Worm (Caenorhabditis elegans) whole organism, L2 larva: ENCODE data around the gene srw-145.

Experiments used
- C34F6.9 ChIP-seq: fragments of 150-350 bp; optimal IDR thresholded peaks from 2 replicates; lab custom pipeline; 2014; ENCODE audit warnings: missing biosample characterization, missing genetic modification characterization
- F13H6.1 ChIP-seq: sonication (generic microtip); optimal IDR thresholded peaks from 2 replicates; lab custom pipeline; 2016; ENCODE audit warnings: missing genetic modification characterization, missing compliant biosample characterization
- R02D3.7 ChIP-seq: fragments of 150-350 bp; optimal IDR thresholded peaks from 2 replicates; lab custom pipeline; 2014; ENCODE audit warnings: missing biosample characterization, missing genetic modification characterization
- Y55F3AM.14 ChIP-seq: fragments of 200-800 bp; sonication (Bioruptor generic); optimal IDR thresholded peaks from 2 replicates; lab custom pipeline; 2018; ENCODE audit warnings: mild to moderate bottlenecking, missing genetic modification characterization, missing compliant biosample characterization
- ZK546.5 ChIP-seq: sonication (generic microtip); optimal IDR thresholded peaks from 2 replicates; lab custom pipeline; 2017; ENCODE audit warnings: missing biosample characterization, missing genetic modification characterization
- alr-1 ChIP-seq: fragments of 150-350 bp; optimal IDR thresholded peaks from 2 replicates; lab custom pipeline; 2014; ENCODE audit warnings: missing biosample characterization, missing genetic modification characterization
- aly-2 ChIP-seq: fragments of 150-350 bp; optimal IDR thresholded peaks from 2 replicates; lab custom pipeline; 2014; ENCODE audit warnings: missing biosample characterization, missing genetic modification characterization
- ama-1 ChIP-seq: fragments of 150-350 bp; optimal IDR thresholded peaks from 2 replicates; lab custom pipeline; 2018; ENCODE audit warnings: inconsistent platforms
- ceh-16 ChIP-seq: fragments of 150-350 bp; optimal IDR thresholded peaks from 2 replicates; lab custom pipeline; 2014; ENCODE audit warnings: missing biosample characterization, missing genetic modification characterization
- ceh-82 ChIP-seq: fragments of 150-350 bp; optimal IDR thresholded peaks from 2 replicates; lab custom pipeline; 2014; ENCODE audit warnings: missing biosample characterization, missing genetic modification characterization
- dmd-4 ChIP-seq: sonication (generic microtip); optimal IDR thresholded peaks from 2 replicates; lab custom pipeline; 2017; ENCODE audit warnings: missing biosample characterization, missing genetic modification characterization
- egl-27 ChIP-seq: sonication (generic microtip); optimal IDR thresholded peaks from 3 replicates; lab custom pipeline; 2017; ENCODE audit warnings: missing biosample characterization, missing genetic modification reagents, missing genetic modification characterization
- elt-1 ChIP-seq: fragments of 150-350 bp; optimal IDR thresholded peaks from 2 replicates; lab custom pipeline; 2014; ENCODE audit warnings: missing biosample characterization, missing genetic modification characterization
- fos-1 ChIP-seq: fragments of 150-350 bp; optimal IDR thresholded peaks from 2 replicates; lab custom pipeline; 2014; ENCODE audit warnings: missing biosample characterization, missing genetic modification characterization
- gmeb-1 ChIP-seq: fragments of 150-350 bp; optimal IDR thresholded peaks from 2 replicates; lab custom pipeline; 2014; ENCODE audit warnings: missing biosample characterization, missing genetic modification characterization
- lin-39 ChIP-seq: fragments of 150-350 bp; optimal IDR thresholded peaks from 2 replicates; lab custom pipeline; 2014; ENCODE audit warnings: missing biosample characterization, missing genetic modification reagents, missing genetic modification characterization
- lsy-2 ChIP-seq, 2 experiments: fragments of 150-350 bp in 1 of 2; sonication (generic microtip) in 1 of 2; optimal IDR thresholded peaks; 2 replicates each; lab custom pipeline; 2014 to 2017; ENCODE audit warnings: missing biosample characterization in 2 of 2, missing genetic modification characterization in 2 of 2
- mbf-1 ChIP-seq: sonication (generic microtip); optimal IDR thresholded peaks from 2 replicates; lab custom pipeline; 2017; ENCODE audit warnings: missing biosample characterization, missing genetic modification characterization
- mdl-1 ChIP-seq, 2 experiments: fragments of 150-350 bp in 1 of 2; sonication (generic microtip) in 1 of 2; optimal IDR thresholded peaks; 2 replicates each; lab custom pipeline; 2017; ENCODE audit warnings: missing biosample characterization in 2 of 2, missing genetic modification characterization in 2 of 2
- nhr-10 ChIP-seq: sonication (generic microtip); optimal IDR thresholded peaks from 2 replicates; lab custom pipeline; 2017; ENCODE audit warnings: missing biosample characterization, missing genetic modification characterization
- nhr-11 ChIP-seq: fragments of 150-350 bp; optimal IDR thresholded peaks from 2 replicates; lab custom pipeline; 2014; ENCODE audit warnings: missing biosample characterization, missing genetic modification characterization
- nhr-12 ChIP-seq: fragments of 150-350 bp; optimal IDR thresholded peaks from 2 replicates; lab custom pipeline; 2014; ENCODE audit warnings: missing biosample characterization, missing genetic modification characterization
- nhr-21 ChIP-seq: fragments of 150-350 bp; optimal IDR thresholded peaks from 2 replicates; lab custom pipeline; 2014; ENCODE audit warnings: missing biosample characterization, missing genetic modification characterization
- nhr-23 ChIP-seq: fragments of 150-350 bp; optimal IDR thresholded peaks from 2 replicates; lab custom pipeline; 2014; ENCODE audit warnings: missing biosample characterization, missing genetic modification reagents, missing genetic modification characterization
- nhr-25 ChIP-seq: fragments of 150-350 bp; sonication (generic microtip); optimal IDR thresholded peaks from 3 replicates; lab custom pipeline; 2014; ENCODE audit warnings: missing biosample characterization, missing genetic modification characterization
- nhr-6 ChIP-seq: fragments of 150-350 bp; optimal IDR thresholded peaks from 2 replicates; lab custom pipeline; 2014; ENCODE audit warnings: missing biosample characterization, missing genetic modification characterization
- nhr-77 ChIP-seq: fragments of 150-350 bp; optimal IDR thresholded peaks from 2 replicates; lab custom pipeline; 2014; ENCODE audit warnings: missing biosample characterization, missing genetic modification characterization
- peb-1 ChIP-seq: fragments of 150-350 bp; optimal IDR thresholded peaks from 2 replicates; lab custom pipeline; 2014; ENCODE audit warnings: missing biosample characterization, missing genetic modification characterization
- sem-4 ChIP-seq: fragments of 150-350 bp; optimal IDR thresholded peaks from 2 replicates; lab custom pipeline; 2014; ENCODE audit warnings: missing biosample characterization, missing genetic modification reagents, missing genetic modification characterization
- skn-1 ChIP-seq: sonication (generic microtip); optimal IDR thresholded peaks from 2 replicates; lab custom pipeline; 2017; ENCODE audit warnings: missing biosample characterization, missing genetic modification characterization
- sma-9 ChIP-seq, 2 experiments: fragments of 150-350 bp in 1 of 2; sonication (generic microtip) in 1 of 2; optimal IDR thresholded peaks; 2 replicates each; lab custom pipeline; 2014 to 2016; ENCODE audit warnings: missing genetic modification characterization in 2 of 2, mild to moderate bottlenecking in 1 of 2, missing biosample characterization in 1 of 2, missing compliant biosample characterization in 1 of 2, missing genetic modification reagents in 1 of 2, moderate library complexity in 1 of 2
- snpc-4 ChIP-seq: fragments of 150-350 bp; optimal IDR thresholded peaks from 2 replicates; lab custom pipeline; 2014; ENCODE audit warnings: missing biosample characterization, missing genetic modification characterization
- unc-39 ChIP-seq: fragments of 150-350 bp; optimal IDR thresholded peaks from 2 replicates; lab custom pipeline; 2014; ENCODE audit warnings: missing biosample characterization, missing genetic modification characterization
- unc-55 ChIP-seq: fragments of 150-350 bp; sonication (generic microtip); optimal IDR thresholded peaks from 3 replicates; lab custom pipeline; 2014; ENCODE audit warnings: missing biosample characterization, missing genetic modification reagents, missing genetic modification characterization
- unc-62 ChIP-seq: fragments of 150-350 bp; optimal IDR thresholded peaks from 2 replicates; lab custom pipeline; 2014; ENCODE audit warnings: missing biosample characterization, missing genetic modification reagents, missing genetic modification characterization
- ztf-1 ChIP-seq: fragments of 200-800 bp; sonication (Bioruptor generic); conservative IDR thresholded peaks from 2 replicates; pipeline ENCODE4 v1.3.6; 2022; ENCODE audit warnings: missing genetic modification characterization, missing compliant biosample characterization

srw-145 gene

ce11 chrV:13936850-13937249, at the start of gene srw-145:
Gene srw-145 (plus strand): TSS chrV:13937150.
- TF ChIP-seq ceh-16 (tag; lab: Kevin White, UChicago) (no peak), ceh-82 (tag; lab: Kevin White, UChicago) (no peak), C34F6.9 (no peak), nhr-21 (tag; lab: Kevin White, UChicago) (peak; percentile 41), nhr-12 (peak; percentile 3), nhr-6 (tag; lab: Kevin White, UChicago) (no peak), ZK546.5 (no peak), egl-27 (tag; lab: Kevin White, UChicago) (no peak), snpc-4 (tag; lab: Kevin White, UChicago) (no peak), peb-1 (no peak), nhr-23 (tag; lab: Kevin White, UChicago) (no peak), lin-39 (no peak), fos-1 (no peak), ama-1 (lab: Kevin White, UChicago) (no peak)

- TF ChIP-seq nhr-10 (tag; lab: Kevin White, UChicago) (no peak), elt-1 (no peak), snpc-4 (tag; lab: Kevin White, UChicago) (no peak), ceh-82 (tag; lab: Kevin White, UChicago) (no peak), nhr-25 (tag; lab: Kevin White, UChicago) (no peak), mdl-1 (tag; optimal IDR thresholded peaks at IDR 0.05; lab: Kevin White, UChicago) (no peak), C34F6.9 (no peak), ztf-1 (GFP tag; lab: Robert Waterston, UW) (no peak), R02D3.7 (no peak), nhr-77 (no peak), skn-1 (tag; lab: Kevin White, UChicago) (no peak), lsy-2 (tag; optimal IDR thresholded peaks at IDR 0.05; lab: Kevin White, UChicago) (no peak), ceh-16 (tag; lab: Kevin White, UChicago) (no peak), ZK546.5 (no peak)
These were observed 49.6 kb upstream of the srw-145 start, which contains the start of gene srsx-19 for ce11 chrV:13887358-13887757. Gene srsx-19 (plus strand): TSS chrV:13887658.

ce11 chrV:13889516-13889915, 47.4 kb upstream of the srw-145 start, which contains the start of gene spp-12:
Gene spp-12 (plus strand): TSS chrV:13889816.
- TF ChIP-seq F13H6.1 (tag; lab: Kevin White, UChicago) (no peak), ZK546.5 (no peak), fos-1 (no peak), nhr-6 (tag; lab: Kevin White, UChicago) (no peak), aly-2 (tag; lab: Kevin White, UChicago) (no peak), skn-1 (tag; lab: Kevin White, UChicago) (no peak), nhr-25 (tag; lab: Kevin White, UChicago) (no peak), alr-1 (tag; lab: Kevin White, UChicago) (no peak), dmd-4 (tag; lab: Kevin White, UChicago) (no peak), unc-62 (GFP tag; lab: Kevin White, UChicago) (no peak), unc-39 (tag; lab: Kevin White, UChicago) (no peak), nhr-77 (no peak), Y55F3AM.14 (GFP tag; lab: Kevin White, UChicago) (no peak), C34F6.9 (no peak)

ce11 chrV:13890473-13890872, 46.5 kb upstream of the srw-145 start, which contains the start of gene lbp-8:
Gene lbp-8 (plus strand): TSS chrV:13890773.
- TF ChIP-seq elt-1 (no peak), nhr-11 (tag; lab: Kevin White, UChicago) (no peak), sem-4 (tag; lab: Kevin White, UChicago) (no peak), ZK546.5 (no peak), nhr-10 (tag; lab: Kevin White, UChicago) (no peak), peb-1 (no peak), nhr-25 (tag; lab: Kevin White, UChicago) (no peak), gmeb-1 (tag; lab: Kevin White, UChicago) (no peak), Y55F3AM.14 (GFP tag; lab: Kevin White, UChicago) (no peak), ama-1 (lab: Kevin White, UChicago) (no peak), mbf-1 (no peak), sma-9 (GFP tag; optimal IDR thresholded peaks at IDR 0.05; lab: Kevin White, UChicago) (no peak), sma-9 (tag; optimal IDR thresholded peaks at IDR 0.05; lab: Kevin White, UChicago) (no peak), nhr-21 (tag; lab: Kevin White, UChicago) (no peak), ceh-82 (tag; lab: Kevin White, UChicago) (no peak), unc-55 (GFP tag; lab: Kevin White, UChicago) (no peak), nhr-6 (tag; lab: Kevin White, UChicago) (no peak)
